Fruit fly (Drosophila melanogaster) whole organism, wandering third instar larva: Measurements from ENCODE around the gene tbrd-1.

Experiments used
- CG9705 ChIP-seq: fragments of 200-800 bp; sonication (Bioruptor generic); optimal IDR thresholded peaks from 2 replicates; lab custom pipeline; 2018; ENCODE audit warnings: missing biosample characterization, mild to moderate bottlenecking, missing genetic modification characterization
- lola ChIP-seq: fragments of >200 bp; optimal IDR thresholded peaks from 2 replicates; lab custom pipeline; 2017; ENCODE audit warnings: missing biosample characterization, missing genetic modification characterization
- pan ChIP-seq: fragments of >200 bp; optimal IDR thresholded peaks from 2 replicates; lab custom pipeline; 2017
- psq ChIP-seq: fragments of 200-800 bp; sonication (Bioruptor generic); optimal IDR thresholded peaks from 3 replicates; lab custom pipeline; 2017; ENCODE audit warnings: missing biosample characterization, mild to moderate bottlenecking, missing genetic modification characterization, moderate library complexity

dm6 chr3R:23869965-23870364 is 23.4 kb downstream of the tbrd-1 start:
- TF ChIP-seq CG9705 (GFP tag; lab: Kevin White, UChicago) (no peak), pan (no peak), psq (no peak), lola (GFP tag; lab: Kevin White, UChicago) (no peak)
